In the genomic region with DNA sequence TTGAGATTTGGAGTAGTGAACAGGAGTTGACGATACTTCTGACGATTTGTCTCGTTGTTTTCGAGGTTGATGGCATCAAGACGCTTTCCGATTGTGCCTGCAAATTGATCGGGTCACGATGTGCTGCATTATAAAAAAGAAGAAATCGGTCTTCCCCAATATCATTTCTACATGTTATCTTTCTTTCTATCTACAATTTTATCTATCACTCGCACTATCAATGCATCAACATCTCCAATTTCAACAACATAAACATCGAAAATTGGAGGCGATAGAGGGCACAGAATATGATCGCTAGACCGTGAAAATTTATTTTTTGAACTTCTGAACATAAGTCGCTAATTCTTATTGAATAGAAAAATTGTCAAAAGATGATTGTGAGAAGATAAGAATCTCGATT, we compare ENCODE assay signal across 6 worm cellular contexts.
TF ChIP-seq lines count a peak whose summit lies in the region.

No protein-coding gene starts in this region.

TF ChIP-seq in whole organism, L1 larva, 84 proteins besides CTCF, POLR2A, EP300 and RAD21 (continues in another document):
- no peak for TF ChIP-seq fkh-4 (tag; optimal IDR thresholded peaks at IDR 0.05; lab: Kevin White, UChicago; ENCODE audit: borderline replicate concordance)
- no peak for TF ChIP-seq ceh-82 (tag; optimal IDR thresholded peaks at IDR 0.05; lab: Kevin White, UChicago)
- no peak for TF ChIP-seq C34B4.2 (tag; optimal IDR thresholded peaks at IDR 0.05; lab: Kevin White, UChicago)
- no peak for TF ChIP-seq lin-39 (tag; optimal IDR thresholded peaks at IDR 0.05; lab: Kevin White, UChicago)
- TF ChIP-seq ceh-63 (GFP tag; optimal IDR thresholded peaks at IDR 0.05; lab: Kevin White, UChicago) = no peak
- TF ChIP-seq fkh-10 (GFP tag; optimal IDR thresholded peaks at IDR 0.05; lab: Kevin White, UChicago) = no peak
- no peak for TF ChIP-seq mef-2 (tag; optimal IDR thresholded peaks at IDR 0.05; lab: Kevin White, UChicago)
- no peak for TF ChIP-seq tbx-2 (tag; optimal IDR thresholded peaks at IDR 0.05; lab: Kevin White, UChicago)
- TF ChIP-seq vab-15 (tag; optimal IDR thresholded peaks at IDR 0.05; lab: Kevin White, UChicago) = no peak
- no peak for TF ChIP-seq efl-1 (optimal IDR thresholded peaks at IDR 0.05; lab: Kevin White, UChicago)
- TF ChIP-seq efl-1 (GFP tag; optimal IDR thresholded peaks at IDR 0.05 in 1 of 2; lab: Kevin White, UChicago) = peak in 1 of 2 experiments; percentile 32
- no peak for TF ChIP-seq C16A3.4 (tag; optimal IDR thresholded peaks at IDR 0.05; lab: Kevin White, UChicago)
- no peak for TF ChIP-seq nhr-47 (tag; optimal IDR thresholded peaks at IDR 0.05; lab: Kevin White, UChicago)
- TF ChIP-seq lir-3 (tag; optimal IDR thresholded peaks at IDR 0.05; lab: Kevin White, UChicago; ENCODE audit: poor library complexity) = no peak

TF ChIP-seq in whole organism, L2 larva, 48 proteins besides CTCF, POLR2A, EP300 and RAD21:
- TF ChIP-seq lin-39 (tag; optimal IDR thresholded peaks at IDR 0.05; lab: Kevin White, UChicago) = no peak
- peak; percentile 5 for TF ChIP-seq lin-13 (GFP tag; optimal IDR thresholded peaks at IDR 0.05; lab: Kevin White, UChicago)
TF ChIP-seq in whole organism, L2 larva: peak in this region for 1.

TF ChIP-seq in whole organism, L3 larva, 47 proteins besides CTCF, POLR2A, EP300 and RAD21:
- TF ChIP-seq nhr-23 (tag; optimal IDR thresholded peaks at IDR 0.05; lab: Kevin White, UChicago) (no peak), lin-39 (tag; optimal IDR thresholded peaks at IDR 0.05; lab: Kevin White, UChicago) (no peak), elt-1 (tag; optimal IDR thresholded peaks at IDR 0.05; lab: Kevin White, UChicago) (peak; percentile 64), skn-1 (tag; optimal IDR thresholded peaks at IDR 0.05; lab: Kevin White, UChicago) (no peak), nhr-25 (tag; optimal IDR thresholded peaks at IDR 0.05; lab: Kevin White, UChicago) (no peak), nhr-76 (tag; optimal IDR thresholded peaks at IDR 0.05; lab: Kevin White, UChicago) (no peak), ztf-11 (tag; optimal IDR thresholded peaks at IDR 0.05; lab: Kevin White, UChicago) (no peak), elt-2 (tag; optimal IDR thresholded peaks at IDR 0.05; lab: Kevin White, UChicago) (peak; percentile 48)

TF ChIP-seq in whole organism, L4 larva, 104 proteins besides CTCF, POLR2A, EP300 and RAD21:
- peak; percentile 21 for TF ChIP-seq nhr-28 (tag; optimal IDR thresholded peaks at IDR 0.05; lab: Kevin White, UChicago)
- no peak for TF ChIP-seq R02D3.7 (tag; optimal IDR thresholded peaks at IDR 0.05; lab: Kevin White, UChicago)
- TF ChIP-seq duxl-1 (tag; optimal IDR thresholded peaks at IDR 0.05; lab: Kevin White, UChicago; ENCODE audit: poor library complexity) = peak; percentile 42
- TF ChIP-seq daf-16 (GFP tag; optimal IDR thresholded peaks at IDR 0.05; lab: Kevin White, UChicago) = no peak
- peak; percentile 80 for TF ChIP-seq daf-16 (tag; optimal IDR thresholded peaks at IDR 0.05; lab: Kevin White, UChicago)
- no peak for TF ChIP-seq zip-2 (tag; optimal IDR thresholded peaks at IDR 0.05; lab: Kevin White, UChicago)
- TF ChIP-seq F44E2.7 (GFP tag; IDR thresholded peaks at IDR 0.05; lab: Robert Waterston, UW) = no peak

TF ChIP-seq in whole organism, late embryonic, 69 proteins besides CTCF, POLR2A, EP300 and RAD21:
- TF ChIP-seq elt-2 (tag; optimal IDR thresholded peaks at IDR 0.05; lab: Kevin White, UChicago) (peak; percentile 74), ceh-48 (tag; optimal IDR thresholded peaks at IDR 0.05; lab: Kevin White, UChicago) (no peak)

TF ChIP-seq in whole organism, mixed stage, embryonic, 35 proteins besides CTCF, POLR2A, EP300 and RAD21:
- peak; percentile 35 for TF ChIP-seq elt-1 (tag; optimal IDR thresholded peaks at IDR 0.05; lab: Kevin White, UChicago; ENCODE audit: borderline replicate concordance, insufficient read depth)
- no peak for TF ChIP-seq zip-8 (tag; optimal IDR thresholded peaks at IDR 0.05; lab: Kevin White, UChicago)
- no peak for TF ChIP-seq ces-1 (GFP tag; optimal IDR thresholded peaks at IDR 0.05; lab: Kevin White, UChicago)
- no peak for TF ChIP-seq nhr-2 (tag; optimal IDR thresholded peaks at IDR 0.05; lab: Kevin White, UChicago)
- no peak for TF ChIP-seq ceh-43 (GFP tag; optimal IDR thresholded peaks at IDR 0.05; lab: Kevin White, UChicago)

Comparison
In these comparisons a context has a peak if more than half of its experiments do, and no peak if none do; other contexts are left out.
1. Of the 29 proteins assayed by ChIP-seq in both whole organism, L4 larva and whole organism, L1 larva: peak only in whole organism, L4 larva: nhr-28; only in whole organism, L1 larva: none; in both: none; in neither: 28.